Worm (Caenorhabditis elegans) whole organism, L3 larva: ENCODE results near the gene lite-1.

Source experiments
- R02D3.7 ChIP-seq: fragments of 150-350 bp; optimal IDR thresholded peaks from 2 replicates; lab custom pipeline; 2014; ENCODE audit warnings: missing biosample characterization, missing genetic modification characterization
- elt-2 ChIP-seq: sonication (generic microtip); optimal IDR thresholded peaks from 2 replicates; lab custom pipeline; 2016; ENCODE audit warnings: missing genetic modification reagents, mild to moderate bottlenecking, missing genetic modification characterization, missing compliant biosample characterization
- eor-1 ChIP-seq, 2 experiments: fragments of 150-350 bp; optimal IDR thresholded peaks; 2 replicates each; lab custom pipeline; 2014 to 2018; ENCODE audit warnings: missing biosample characterization in 2 of 2, missing genetic modification characterization in 2 of 2
- mdl-1 ChIP-seq: fragments of 150-350 bp; optimal IDR thresholded peaks from 2 replicates; lab custom pipeline; 2014; ENCODE audit warnings: missing biosample characterization, missing genetic modification characterization
- nhr-23 ChIP-seq: fragments of 150-350 bp; optimal IDR thresholded peaks from 2 replicates; lab custom pipeline; 2014; ENCODE audit warnings: missing biosample characterization, missing genetic modification reagents, missing genetic modification characterization
- snpc-4 ChIP-seq: fragments of 150-350 bp; optimal IDR thresholded peaks from 2 replicates; lab custom pipeline; 2014; ENCODE audit warnings: missing biosample characterization, missing genetic modification characterization
- zag-1 ChIP-seq: fragments of 150-350 bp; optimal IDR thresholded peaks from 2 replicates; lab custom pipeline; 2014; ENCODE audit warnings: missing biosample characterization, missing genetic modification characterization
- ztf-4 ChIP-seq: fragments of 150-350 bp; optimal IDR thresholded peaks from 2 replicates; lab custom pipeline; 2014; ENCODE audit warnings: missing biosample characterization, missing genetic modification characterization

DNA sequence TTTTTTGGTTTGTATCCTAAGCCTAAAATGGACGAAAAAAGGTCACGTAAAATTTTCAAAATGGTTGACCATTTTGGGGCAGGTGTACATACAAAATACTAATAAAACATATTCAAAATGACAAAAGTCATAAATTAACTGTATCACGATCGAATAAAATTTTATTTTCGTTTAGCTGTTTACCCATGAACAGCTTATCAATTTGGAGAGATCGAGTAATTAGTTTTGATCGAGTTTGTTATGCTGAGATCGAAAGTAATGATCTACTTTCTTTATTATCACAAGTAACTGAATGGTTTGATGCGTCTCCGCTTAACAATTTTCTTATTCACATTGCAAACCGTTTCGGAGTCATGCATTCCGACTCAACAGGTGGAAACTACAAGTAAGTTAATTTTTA lies 42.7 kb downstream of the lite-1 start, which contains the start of gene T13C5.10:
- TF ChIP-seq nhr-23 (tag; lab: Kevin White, UChicago): no peak
- TF ChIP-seq snpc-4 (tag; lab: Kevin White, UChicago): no peak
- TF ChIP-seq mdl-1: no peak
- no peak for TF ChIP-seq eor-1 (tag; optimal IDR thresholded peaks at IDR 0.05; lab: Kevin White, UChicago)
- no peak for TF ChIP-seq ztf-4 (tag; lab: Kevin White, UChicago)
- TF ChIP-seq R02D3.7 (tag; lab: Kevin White, UChicago): no peak
- TF ChIP-seq elt-2 (tag; lab: Kevin White, UChicago): no peak
- TF ChIP-seq zag-1 (tag; lab: Kevin White, UChicago): no peak
